Fruit fly (Drosophila melanogaster) whole organism, prepupa: ENCODE measurements around the gene Unc-76.
A peak's percentile ranks its signal among the peaks of the same experiment; 100 is the strongest.

Experiments used
- Blimp-1 ChIP-seq: fragments of 200-800 bp; sonication (Bioruptor generic); optimal IDR thresholded peaks from 3 replicates; lab custom pipeline; 2017; ENCODE audit warnings: missing biosample characterization, missing genetic modification characterization, mild to moderate bottlenecking, moderate library complexity, missing genetic modification reagents
- CG10631 ChIP-seq: fragments of 200-800 bp; sonication (Bioruptor generic); optimal IDR thresholded peaks from 2 replicates; lab custom pipeline; 2016; ENCODE audit warnings: missing biosample characterization, missing genetic modification characterization
- CG11762 ChIP-seq: fragments of 200-800 bp; sonication (Bioruptor generic); optimal IDR thresholded peaks from 3 replicates; lab custom pipeline; 2016; ENCODE audit warnings: missing biosample characterization, missing genetic modification characterization; ENCODE audit not compliant: insufficient read depth
- CG11902 ChIP-seq: fragments of 200-800 bp; sonication (Bioruptor generic); optimal IDR thresholded peaks from 3 replicates; lab custom pipeline; 2016; ENCODE audit warnings: missing biosample characterization, missing genetic modification characterization
- CG1621 ChIP-seq: fragments of 200-800 bp; sonication (Bioruptor generic); optimal IDR thresholded peaks from 3 replicates; lab custom pipeline; 2018; ENCODE audit warnings: missing biosample characterization, mild to moderate bottlenecking, missing genetic modification characterization
- CG3032 ChIP-seq: fragments of 200-800 bp; optimal IDR thresholded peaks from 2 replicates; lab custom pipeline; 2019; ENCODE audit warnings: missing biosample characterization, mild to moderate bottlenecking, missing genetic modification characterization, moderate library complexity
- CG31627 ChIP-seq: fragments of 200-800 bp; sonication (Bioruptor generic); optimal IDR thresholded peaks from 3 replicates; lab custom pipeline; 2016; ENCODE audit warnings: missing biosample characterization, missing genetic modification characterization
- CG32006 ChIP-seq: fragments of 200-800 bp; sonication (Bioruptor generic); optimal IDR thresholded peaks from 3 replicates; lab custom pipeline; 2017; ENCODE audit warnings: missing biosample characterization, mild to moderate bottlenecking, missing genetic modification characterization
- CG34406 ChIP-seq: fragments of 200-800 bp; sonication (Bioruptor generic); optimal IDR thresholded peaks from 3 replicates; lab custom pipeline; 2016; ENCODE audit warnings: missing biosample characterization, missing genetic modification characterization
- CG4318 ChIP-seq: fragments of 200-800 bp; sonication (Bioruptor generic); optimal IDR thresholded peaks from 3 replicates; lab custom pipeline; 2017; ENCODE audit warnings: missing biosample characterization, mild to moderate bottlenecking, missing genetic modification characterization
- CG6163 ChIP-seq: fragments of 200-800 bp; sonication (Bioruptor generic); IDR thresholded peaks from 3 replicates; pipeline ENCODE4 v1.3.6; 2022; ENCODE audit warnings: missing biosample characterization, missing genetic modification characterization
- CG6792 ChIP-seq: fragments of 200-800 bp; sonication (Bioruptor generic); optimal IDR thresholded peaks from 3 replicates; lab custom pipeline; 2016; ENCODE audit warnings: missing biosample characterization, missing genetic modification characterization
- CG6808 ChIP-seq: fragments of 200-800 bp; sonication (Bioruptor generic); optimal IDR thresholded peaks from 3 replicates; lab custom pipeline; 2017; ENCODE audit warnings: missing biosample characterization, missing genetic modification characterization, mild to moderate bottlenecking, moderate library complexity, missing genetic modification reagents
- CG7368 ChIP-seq: fragments of 200-800 bp; sonication (Bioruptor generic); optimal IDR thresholded peaks from 3 replicates; lab custom pipeline; 2016; ENCODE audit warnings: missing biosample characterization, missing genetic modification characterization
- CG8119 ChIP-seq: fragments of 200-800 bp; sonication (Bioruptor generic); IDR thresholded peaks from 3 replicates; pipeline ENCODE4 v1.3.6; 2022; ENCODE audit warnings: missing biosample characterization, missing genetic modification characterization
- CG8319 ChIP-seq: fragments of 200-800 bp; sonication (Bioruptor generic); optimal IDR thresholded peaks from 3 replicates; lab custom pipeline; 2016; ENCODE audit warnings: missing biosample characterization, missing genetic modification characterization
- Eip75B ChIP-seq: fragments of 200-800 bp; sonication (Bioruptor generic); optimal IDR thresholded peaks from 3 replicates; lab custom pipeline; 2016; ENCODE audit warnings: missing biosample characterization, missing genetic modification characterization
- Eip78C ChIP-seq: fragments of 200-800 bp; sonication (Bioruptor generic); peaks from one replicate; lab custom pipeline; 2016; ENCODE audit warnings: missing biosample characterization, missing genetic modification characterization
- Eip93F ChIP-seq: fragments of 200-800 bp; sonication (Bioruptor generic); optimal IDR thresholded peaks from 2 replicates; lab custom pipeline; 2016; ENCODE audit warnings: missing biosample characterization, mild to moderate bottlenecking, missing genetic modification characterization
- Ets21C ChIP-seq: fragments of 200-800 bp; sonication (Bioruptor generic); optimal IDR thresholded peaks from 3 replicates; lab custom pipeline; 2016; ENCODE audit warnings: missing biosample characterization, missing genetic modification characterization
- Ets96B ChIP-seq: fragments of 200-800 bp; optimal IDR thresholded peaks from 2 replicates; lab custom pipeline; 2019; ENCODE audit warnings: missing biosample characterization, mild to moderate bottlenecking, missing genetic modification characterization, moderate library complexity
- Gug ChIP-seq: fragments of 200-800 bp; sonication (Bioruptor generic); IDR thresholded peaks from 2 replicates; pipeline ENCODE4 v1.3.6; 2022; ENCODE audit warnings: missing biosample characterization, missing genetic modification characterization
- Hr38 ChIP-seq: sonication (Bioruptor generic); optimal IDR thresholded peaks from 2 replicates; lab custom pipeline; 2016; ENCODE audit warnings: missing biosample characterization, missing genetic modification characterization
- Hr39 ChIP-seq: fragments of 200-800 bp; sonication (Bioruptor generic); optimal IDR thresholded peaks from 2 replicates; lab custom pipeline; 2016; ENCODE audit warnings: missing biosample characterization, missing genetic modification characterization
- Hr4 ChIP-seq: fragments of 200-800 bp; sonication (Bioruptor generic); optimal IDR thresholded peaks from 3 replicates; lab custom pipeline; 2016; ENCODE audit warnings: missing biosample characterization, missing genetic modification characterization
- Met ChIP-seq: fragments of 200-800 bp; sonication (Bioruptor generic); optimal IDR thresholded peaks from 3 replicates; lab custom pipeline; 2016; ENCODE audit warnings: missing biosample characterization, missing genetic modification characterization
- OdsH ChIP-seq: fragments of 200-800 bp; sonication (Bioruptor generic); optimal IDR thresholded peaks from 3 replicates; lab custom pipeline; 2016; ENCODE audit warnings: missing biosample characterization, missing genetic modification characterization
- Sox102F ChIP-seq: fragments of 200-800 bp; sonication (Bioruptor generic); optimal IDR thresholded peaks from 2 replicates; lab custom pipeline; 2016; ENCODE audit warnings: missing biosample characterization, mild to moderate bottlenecking, missing genetic modification characterization
- Sox14 ChIP-seq: fragments of 200-800 bp; sonication (Bioruptor generic); optimal IDR thresholded peaks from 3 replicates; lab custom pipeline; 2016; ENCODE audit warnings: missing biosample characterization, missing genetic modification characterization
- Sox15 ChIP-seq: fragments of 200-800 bp; sonication (Bioruptor generic); optimal IDR thresholded peaks from 3 replicates; lab custom pipeline; 2016; ENCODE audit warnings: missing biosample characterization, missing genetic modification characterization
- achi ChIP-seq: fragments of 200-800 bp; sonication (Bioruptor generic); optimal IDR thresholded peaks from 3 replicates; lab custom pipeline; 2016; ENCODE audit warnings: missing biosample characterization, missing genetic modification characterization
- acj6 ChIP-seq: fragments of 200-800 bp; sonication (Bioruptor generic); optimal IDR thresholded peaks from 3 replicates; lab custom pipeline; 2016; ENCODE audit warnings: missing biosample characterization, missing genetic modification characterization
- dac ChIP-seq: fragments of 200-800 bp; sonication (Bioruptor generic); optimal IDR thresholded peaks from 2 replicates; lab custom pipeline; 2017; ENCODE audit warnings: missing biosample characterization, mild to moderate bottlenecking, missing genetic modification characterization
- dsx ChIP-seq: fragments of 200-800 bp; optimal IDR thresholded peaks from 3 replicates; lab custom pipeline; 2019; ENCODE audit warnings: missing biosample characterization, mild to moderate bottlenecking, missing genetic modification characterization, moderate library complexity; ENCODE audit not compliant: poor library complexity, severe bottlenecking
- eg ChIP-seq: fragments of 200-800 bp; sonication (Bioruptor generic); IDR thresholded peaks from 3 replicates; pipeline ENCODE4 v1.3.6; 2022; ENCODE audit warnings: missing biosample characterization, missing genetic modification characterization
- esn ChIP-seq: fragments of 200-800 bp; sonication (Bioruptor generic); optimal IDR thresholded peaks from 2 replicates; lab custom pipeline; 2016; ENCODE audit warnings: missing biosample characterization, mild to moderate bottlenecking, missing genetic modification characterization, moderate library complexity
- fd59A ChIP-seq: fragments of 200-800 bp; sonication (Bioruptor generic); optimal IDR thresholded peaks from 2 replicates; lab custom pipeline; 2017; ENCODE audit warnings: missing biosample characterization, mild to moderate bottlenecking, missing genetic modification characterization, missing genetic modification reagents
- fkh ChIP-seq: fragments of 200-800 bp; sonication (Bioruptor generic); optimal IDR thresholded peaks from 3 replicates; lab custom pipeline; 2017; ENCODE audit warnings: missing biosample characterization, mild to moderate bottlenecking, missing genetic modification characterization, moderate library complexity
- lz ChIP-seq: fragments of 200-800 bp; sonication (Bioruptor generic); optimal IDR thresholded peaks from 3 replicates; lab custom pipeline; 2016; ENCODE audit warnings: missing biosample characterization, missing genetic modification characterization
- net ChIP-seq: fragments of 200-800 bp; sonication (Bioruptor generic); optimal IDR thresholded peaks from 3 replicates; lab custom pipeline; 2016; ENCODE audit warnings: missing biosample characterization, missing genetic modification characterization
- pdm3 ChIP-seq: fragments of 200-800 bp; sonication (Bioruptor generic); optimal IDR thresholded peaks from 3 replicates; lab custom pipeline; 2016; ENCODE audit warnings: missing biosample characterization, missing genetic modification characterization
- salr ChIP-seq, 2 experiments: fragments of 200-800 bp; sonication (Bioruptor generic); optimal IDR thresholded peaks; 3 replicates each; lab custom pipeline; 2016 to 2018; ENCODE audit warnings: missing biosample characterization in 2 of 2, missing genetic modification characterization in 2 of 2, mild to moderate bottlenecking in 1 of 2
- ss ChIP-seq, 2 experiments: fragments of 200-800 bp; sonication (Bioruptor generic); optimal IDR thresholded peaks; 2 replicates in 1 of 2; 3 replicates in 1 of 2; lab custom pipeline; 2017 to 2018; ENCODE audit warnings: mild to moderate bottlenecking in 2 of 2, missing biosample characterization in 2 of 2, missing genetic modification characterization in 2 of 2, moderate library complexity in 1 of 2
- svp ChIP-seq: fragments of 200-800 bp; sonication (Bioruptor generic); peaks from one replicate; lab custom pipeline; 2016; ENCODE audit warnings: missing biosample characterization, missing genetic modification characterization
- vri ChIP-seq: fragments of 200-800 bp; sonication (Bioruptor generic); optimal IDR thresholded peaks from 3 replicates; lab custom pipeline; 2016; ENCODE audit warnings: missing biosample characterization, mild to moderate bottlenecking, missing genetic modification characterization

The Unc-76 gene

dm6 chrX:2134965-2135758 is 54.8 kb downstream of the Unc-76 start (continued):
- peak; percentile 85 for TF ChIP-seq Eip93F (GFP tag; lab: Kevin White, UChicago)
- TF ChIP-seq Ets21C (GFP tag; lab: Kevin White, UChicago): peak; percentile 90
- TF ChIP-seq CG34406 (GFP tag; lab: Kevin White, UChicago): peak; percentile 88
- peak; percentile 87 for TF ChIP-seq acj6 (GFP tag; lab: Kevin White, UChicago)
- TF ChIP-seq fkh (GFP tag; lab: Kevin White, UChicago): peak; percentile 43
- peak; percentile 68 for TF ChIP-seq CG4318
- TF ChIP-seq CG6163 (GFP tag; lab: Robert Waterston, UW): peak; percentile 84
- TF ChIP-seq esn (GFP tag; lab: Kevin White, UChicago): peak; percentile 94
- TF ChIP-seq net: peak; percentile 85
- TF ChIP-seq CG31627 (GFP tag; lab: Kevin White, UChicago): peak; percentile 93
- TF ChIP-seq Met (GFP tag; lab: Kevin White, UChicago): peak; percentile 95
- TF ChIP-seq pdm3: peak; percentile 89
- TF ChIP-seq CG3032 (tag; lab: Kevin White, UChicago): peak; percentile 86
- peak; percentile 81 for TF ChIP-seq CG11762
- TF ChIP-seq svp: peak; percentile 95
- TF ChIP-seq achi (GFP tag; lab: Kevin White, UChicago): peak; percentile 87
- TF ChIP-seq CG8119 (GFP tag; lab: Robert Waterston, UW): peak; percentile 83

- TF ChIP-seq Eip78C (GFP tag; lab: Kevin White, UChicago) (peak; percentile 69), vri (GFP tag; lab: Kevin White, UChicago) (no peak), Blimp-1 (GFP tag; lab: Kevin White, UChicago) (no peak), dac (GFP tag; lab: Kevin White, UChicago) (no peak), esn (GFP tag; lab: Kevin White, UChicago) (no peak), OdsH (GFP tag; lab: Kevin White, UChicago) (peak; percentile 26), Hr4 (GFP tag; lab: Kevin White, UChicago) (peak; percentile 46), Gug (GFP tag; lab: Robert Waterston, UW) (peak; percentile 45), Sox102F (GFP tag; lab: Kevin White, UChicago) (no peak), acj6 (GFP tag; lab: Kevin White, UChicago) (peak; percentile 9), Eip93F (GFP tag; lab: Kevin White, UChicago) (no peak), salr (GFP tag; optimal IDR thresholded peaks at IDR 0.05; lab: Kevin White, UChicago) (no peak), CG1621 (tag; lab: Kevin White, UChicago) (no peak), Hr39 (GFP tag; lab: Kevin White, UChicago) (peak; percentile 46), CG7368 (GFP tag; lab: Kevin White, UChicago) (peak; percentile 17), svp (no peak), CG4318 (peak; percentile 1), CG8119 (GFP tag; lab: Robert Waterston, UW) (0 out of 3 replicates have a peak, but pooled peaks have one; percentile 12), eg (GFP tag; lab: Robert Waterston, UW) (no peak), lz (GFP tag; lab: Kevin White, UChicago) (peak; percentile 26), Ets96B (no peak), Sox15 (peak; percentile 31), CG10631 (peak; percentile 39), CG32006 (peak; percentile 16), CG6163 (GFP tag; lab: Robert Waterston, UW) (peak; percentile 23; the same call in 2 of the 3 replicates), CG6808 (GFP tag; lab: Kevin White, UChicago) (no peak), fd59A (GFP tag; lab: Kevin White, UChicago) (no peak), ss (GFP tag; optimal IDR thresholded peaks at IDR 0.05; lab: Kevin White, UChicago) (peak in 1 of 2 experiments; percentile 94), dsx (GFP tag; lab: Kevin White, UChicago) (no peak), Sox14 (no peak), Hr38 (GFP tag; lab: Kevin White, UChicago) (no peak), Eip75B (GFP tag; lab: Kevin White, UChicago) (peak; percentile 29), CG31627 (GFP tag; lab: Kevin White, UChicago) (peak; percentile 50), achi (GFP tag; lab: Kevin White, UChicago) (no peak), CG11902 (GFP tag; lab: Kevin White, UChicago) (peak; percentile 37), pdm3 (peak; percentile 14), CG6792 (GFP tag; lab: Kevin White, UChicago) (no peak), CG8319 (no peak)
Observed at dm6 chrX:2135868-2136787, 55.7 kb downstream of the Unc-76 start.
